Fruit fly (Drosophila melanogaster): ENCODE data around the gene Yp3.

Gene Yp3

DNA sequence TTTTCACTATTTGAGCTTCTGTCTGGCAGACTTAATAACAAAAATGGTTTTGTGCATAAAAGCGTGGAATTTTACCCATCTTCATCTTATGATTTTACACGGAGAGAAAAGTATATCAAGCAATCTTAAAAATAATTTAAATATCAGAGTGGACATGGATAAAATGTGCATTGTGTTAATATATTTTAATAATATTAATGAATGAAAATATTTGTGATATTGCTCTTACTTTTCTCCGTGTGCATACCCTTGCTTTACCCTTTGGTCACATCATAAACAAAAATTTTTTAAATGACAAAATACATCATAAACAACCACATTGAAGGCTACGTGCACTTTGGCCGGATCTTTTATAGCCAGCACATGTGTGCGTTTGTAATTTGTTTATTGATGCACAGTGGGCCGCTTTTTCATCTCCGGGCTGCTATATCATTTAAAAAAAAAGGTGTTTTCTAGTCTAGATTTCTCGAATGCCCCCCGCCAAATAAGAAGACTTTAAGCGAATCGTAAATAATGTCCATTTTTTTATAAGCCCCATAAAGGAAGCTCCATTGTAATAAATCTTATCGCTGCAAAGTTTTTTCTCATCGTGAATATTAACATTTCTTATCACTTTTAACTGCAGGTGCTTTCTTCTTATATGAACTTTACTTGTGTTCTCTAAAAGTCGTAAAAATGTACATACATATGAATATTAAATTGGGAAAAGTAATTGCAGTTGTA lies 5.2 kb downstream of the Yp3 start:
- TF ChIP-seq CG8478 (optimal IDR thresholded peaks at IDR 0.05) (no peak), usp (GFP tag; optimal IDR thresholded peaks at IDR 0.05) (no peak), pan (optimal IDR thresholded peaks at IDR 0.05) (no peak), psq (optimal IDR thresholded peaks at IDR 0.05) (no peak), Dll (optimal IDR thresholded peaks at IDR 0.05) (no peak), EcR (GFP tag; optimal IDR thresholded peaks at IDR 0.05) (no peak)

DNA sequence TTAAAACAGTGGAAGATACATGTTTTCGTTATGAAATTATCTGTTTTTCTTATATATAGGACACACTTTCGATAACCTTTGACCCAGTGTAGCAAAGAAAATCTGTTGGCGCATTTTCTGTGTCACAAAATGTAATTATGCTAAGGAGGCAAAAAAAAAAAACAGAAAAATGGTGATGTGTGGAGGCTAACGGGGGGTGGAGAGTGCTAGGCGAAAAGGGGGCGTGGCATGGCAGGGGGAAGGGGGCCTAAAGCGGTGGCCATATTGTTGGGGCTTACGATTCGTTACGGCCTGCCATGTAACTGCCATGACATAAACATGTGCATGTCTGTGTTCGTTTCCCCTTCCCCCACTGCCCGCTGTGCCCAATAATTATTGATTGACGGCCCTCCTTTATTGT lies 5.9 kb downstream of the Yp3 start:
- no peak for TF ChIP-seq psq (optimal IDR thresholded peaks at IDR 0.05)
- TF ChIP-seq Dll (optimal IDR thresholded peaks at IDR 0.05), result no peak
- no peak for TF ChIP-seq CG8478 (optimal IDR thresholded peaks at IDR 0.05)
- TF ChIP-seq usp (GFP tag; optimal IDR thresholded peaks at IDR 0.05), result no peak
- TF ChIP-seq pan (optimal IDR thresholded peaks at IDR 0.05), result no peak
- TF ChIP-seq EcR (GFP tag; optimal IDR thresholded peaks at IDR 0.05), result no peak

DNA sequence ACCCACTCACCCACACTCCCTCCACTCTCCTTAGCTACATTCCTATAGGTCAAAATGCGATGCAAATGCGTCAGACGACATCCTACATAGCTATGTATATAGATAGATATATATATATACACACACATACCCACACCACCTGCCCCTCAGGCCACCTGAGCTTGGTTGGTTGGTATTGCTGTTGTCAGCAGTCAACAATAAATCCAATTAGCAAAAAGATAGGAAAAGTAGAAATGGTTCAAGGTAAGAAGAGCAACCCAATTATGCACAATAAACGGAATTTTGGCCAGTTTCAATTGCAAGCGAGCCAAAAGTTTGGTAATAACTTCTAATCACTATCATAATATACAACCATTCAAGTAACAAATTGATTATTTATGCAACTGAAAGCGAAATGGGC lies 7.1 kb downstream of the Yp3 start:
- TF ChIP-seq Dll (optimal IDR thresholded peaks at IDR 0.05) (no peak), CG8478 (optimal IDR thresholded peaks at IDR 0.05) (no peak), pan (optimal IDR thresholded peaks at IDR 0.05) (no peak), usp (GFP tag; optimal IDR thresholded peaks at IDR 0.05) (no peak), EcR (GFP tag; optimal IDR thresholded peaks at IDR 0.05) (no peak), psq (optimal IDR thresholded peaks at IDR 0.05) (no peak)

DNA sequence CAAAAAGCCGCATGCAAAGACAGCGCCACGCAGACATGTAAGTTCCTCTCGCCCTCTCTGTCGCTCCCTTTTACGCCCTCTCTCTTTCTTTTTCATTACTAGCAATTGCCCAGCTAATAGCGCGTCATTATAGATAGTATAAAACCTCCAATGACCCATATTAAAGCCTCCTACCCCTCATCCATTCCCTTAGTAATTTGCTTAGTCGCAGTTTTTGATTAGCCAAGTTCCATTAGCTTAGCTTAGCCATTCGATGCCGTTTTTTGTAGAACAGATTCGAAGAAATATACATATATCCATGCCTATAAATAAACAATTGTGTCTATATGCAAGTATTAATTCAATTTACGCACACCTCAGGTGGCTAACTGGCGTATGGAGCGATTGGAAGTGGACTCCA lies 11.4 kb downstream of the Yp3 start:
- TF ChIP-seq Dll (optimal IDR thresholded peaks at IDR 0.05) (no peak), EcR (GFP tag; optimal IDR thresholded peaks at IDR 0.05) (no peak), pan (optimal IDR thresholded peaks at IDR 0.05) (no peak), psq (optimal IDR thresholded peaks at IDR 0.05) (no peak), usp (GFP tag; optimal IDR thresholded peaks at IDR 0.05) (no peak), CG8478 (optimal IDR thresholded peaks at IDR 0.05) (no peak)

DNA sequence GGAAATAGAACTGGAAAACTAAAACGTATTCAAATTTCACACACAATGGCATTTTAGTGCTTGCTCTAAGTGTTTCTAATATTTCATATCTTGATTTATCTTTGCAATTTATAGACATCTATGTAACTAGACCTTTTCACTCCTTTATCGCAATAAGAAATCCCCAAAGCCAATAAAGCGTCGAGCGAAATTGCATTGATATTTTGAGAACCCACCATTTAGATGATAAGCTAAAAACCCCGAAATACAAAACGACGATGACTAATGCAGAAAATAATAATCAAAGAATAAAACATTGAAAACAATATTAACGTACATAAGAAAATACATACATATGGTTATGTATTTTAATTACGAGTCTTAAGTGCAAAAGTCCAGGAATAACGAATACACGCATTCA lies 19.2 kb downstream of the Yp3 start:
- TF ChIP-seq EcR (GFP tag; optimal IDR thresholded peaks at IDR 0.05) (no peak), psq (optimal IDR thresholded peaks at IDR 0.05) (no peak), pan (optimal IDR thresholded peaks at IDR 0.05) (no peak), Dll (optimal IDR thresholded peaks at IDR 0.05) (no peak), CG8478 (optimal IDR thresholded peaks at IDR 0.05) (no peak), usp (GFP tag; optimal IDR thresholded peaks at IDR 0.05) (no peak)

DNA sequence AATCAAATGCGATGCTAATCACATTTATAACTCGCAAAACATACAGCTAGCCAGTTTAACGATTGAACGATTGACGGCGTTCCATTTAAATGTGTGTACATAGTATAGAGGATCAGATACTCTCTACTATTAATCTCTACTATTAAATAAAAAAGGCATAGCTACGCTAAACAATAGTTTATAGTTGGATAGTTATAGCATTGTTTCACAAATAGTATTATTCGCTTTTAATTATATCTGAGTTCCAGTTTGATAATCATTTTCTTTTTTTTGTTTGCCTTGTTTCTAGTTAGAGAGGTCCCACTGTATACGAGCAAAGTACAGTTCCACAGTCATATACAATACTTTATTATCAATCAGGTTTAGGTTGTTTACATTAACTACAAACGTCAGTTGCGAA lies 20.4 kb downstream of the Yp3 start:
- TF ChIP-seq pan (optimal IDR thresholded peaks at IDR 0.05) (no peak), EcR (GFP tag; optimal IDR thresholded peaks at IDR 0.05) (no peak), CG8478 (optimal IDR thresholded peaks at IDR 0.05) (no peak), Dll (optimal IDR thresholded peaks at IDR 0.05) (no peak), usp (GFP tag; optimal IDR thresholded peaks at IDR 0.05) (no peak), psq (optimal IDR thresholded peaks at IDR 0.05) (no peak)

DNA sequence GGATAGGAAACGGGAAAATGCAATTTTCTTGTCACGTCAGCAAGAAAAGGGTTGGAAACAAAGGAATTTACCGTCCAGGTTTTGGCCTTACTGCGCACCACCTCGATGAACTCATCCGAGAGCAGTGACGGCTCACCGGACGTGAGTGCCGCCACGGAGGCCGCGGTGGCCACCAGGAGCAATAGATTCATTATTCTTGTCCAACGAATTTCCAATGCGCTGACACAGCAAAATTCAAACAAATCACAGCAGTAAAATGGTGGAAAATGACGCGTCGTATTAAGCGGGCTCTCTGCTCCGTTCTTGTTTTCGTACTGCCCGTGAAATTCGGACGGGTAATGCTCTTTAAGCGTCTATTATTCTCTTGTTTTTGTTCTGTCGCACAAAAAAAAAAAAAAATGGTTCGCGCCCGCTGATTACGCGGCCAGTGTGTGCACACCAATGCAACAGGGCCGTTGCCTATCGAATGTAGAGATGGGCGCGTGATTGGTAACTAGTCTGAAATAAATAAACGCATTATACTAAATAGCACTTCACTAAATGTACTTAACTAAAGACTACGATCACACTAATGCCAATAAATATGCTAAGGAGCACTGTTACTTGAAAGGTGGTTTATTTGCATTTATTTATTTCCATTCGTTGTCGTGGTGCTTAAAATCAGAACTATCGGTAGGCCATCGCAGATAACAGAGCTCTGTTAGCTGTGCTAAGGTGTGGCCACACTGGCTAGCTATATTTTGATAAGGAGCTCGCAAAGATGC lies 22.6 kb downstream of the Yp3 start, which contains the start of the genes CtsB and amrt:
Gene CtsB, minus strand, starts transcription at position 432 of the 764 bp plus-strand sequence.
Gene amrt, plus strand, starts transcription at position 721 of the 764 bp plus-strand sequence.
- TF ChIP-seq EcR (GFP tag; optimal IDR thresholded peaks at IDR 0.05) (no peak), CG8478 (optimal IDR thresholded peaks at IDR 0.05) (no peak), pan (optimal IDR thresholded peaks at IDR 0.05) (no peak), Dll (optimal IDR thresholded peaks at IDR 0.05) (no peak), psq (optimal IDR thresholded peaks at IDR 0.05) (no peak), usp (GFP tag; optimal IDR thresholded peaks at IDR 0.05) (no peak)

DNA sequence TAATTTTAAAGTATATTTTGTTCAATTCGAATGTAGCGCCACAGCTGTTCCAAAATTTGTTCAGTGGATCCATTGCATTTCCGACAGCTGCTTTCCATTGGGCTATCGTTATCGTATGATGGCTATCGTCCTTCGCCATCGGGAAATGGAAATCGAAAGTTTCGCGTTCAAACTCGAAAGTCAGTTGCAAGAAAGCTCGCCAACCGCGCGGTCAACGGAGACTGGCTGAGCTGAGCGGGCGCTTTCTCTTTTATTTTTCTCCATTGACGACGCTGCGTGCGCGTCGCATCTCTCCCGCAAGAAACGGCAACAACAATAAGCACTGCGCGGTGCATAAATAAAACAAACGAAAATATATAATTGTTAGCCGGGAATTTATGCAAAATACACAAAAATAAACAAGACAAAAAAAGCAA lies 24.2 kb downstream of the Yp3 start, which contains the start of gene inaE:
Gene inaE, plus strand, starts transcription at position 181 of the 416 bp plus-strand sequence.
- TF ChIP-seq psq (optimal IDR thresholded peaks at IDR 0.05) (no peak), pan (optimal IDR thresholded peaks at IDR 0.05) (no peak), Dll (optimal IDR thresholded peaks at IDR 0.05) (no peak), CG8478 (optimal IDR thresholded peaks at IDR 0.05) (no peak), usp (GFP tag; optimal IDR thresholded peaks at IDR 0.05) (no peak), EcR (GFP tag; optimal IDR thresholded peaks at IDR 0.05) (no peak)

DNA sequence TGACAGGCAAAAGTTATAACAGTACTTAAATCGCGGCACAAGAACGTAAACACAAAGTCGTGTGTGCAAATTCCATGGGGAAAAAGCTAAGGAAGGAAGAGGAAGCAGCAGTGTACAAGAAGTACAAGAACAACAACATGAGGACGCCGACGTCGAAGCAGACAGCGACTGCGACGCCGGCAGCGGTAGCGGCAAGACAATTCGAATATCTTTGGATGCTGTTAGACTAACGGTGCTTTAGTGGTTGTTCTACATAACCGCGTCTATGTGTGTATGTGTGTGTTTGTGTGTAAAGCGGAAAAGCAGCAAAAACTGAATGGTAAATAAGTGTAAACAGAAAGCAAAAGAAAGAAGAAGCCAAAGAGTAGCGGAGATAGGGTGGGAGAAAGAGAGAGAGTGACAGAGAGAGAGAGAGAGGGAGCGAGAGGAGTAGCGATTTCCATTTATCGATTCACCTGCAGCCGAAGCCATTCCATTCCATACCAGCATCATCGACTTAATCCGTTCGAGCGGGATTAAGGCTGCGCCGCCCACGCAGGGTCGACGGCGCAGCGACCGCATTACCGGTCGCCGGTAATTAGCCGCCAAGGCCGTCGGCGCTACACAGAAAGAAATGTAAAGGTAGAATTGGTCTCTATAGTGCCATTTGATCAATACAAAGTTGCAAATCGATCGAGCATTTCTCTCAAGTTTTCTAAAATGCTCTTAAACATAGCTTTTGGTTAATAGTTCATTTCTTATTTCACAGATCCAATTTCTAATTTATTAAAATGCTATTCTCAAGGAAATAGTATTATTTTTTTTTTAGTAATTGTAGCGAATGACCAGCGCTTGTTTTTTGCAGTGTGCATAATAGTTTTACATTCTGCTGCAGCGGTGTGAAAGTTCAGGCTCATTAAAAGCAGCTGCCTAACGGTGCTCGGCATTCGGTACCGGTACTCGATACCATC lies 24.9 kb downstream of the Yp3 start:
- TF ChIP-seq pan (optimal IDR thresholded peaks at IDR 0.05) (no peak), usp (GFP tag; optimal IDR thresholded peaks at IDR 0.05) (no peak), EcR (GFP tag; optimal IDR thresholded peaks at IDR 0.05) (no peak), Dll (optimal IDR thresholded peaks at IDR 0.05) (no peak), psq (optimal IDR thresholded peaks at IDR 0.05) (no peak), CG8478 (optimal IDR thresholded peaks at IDR 0.05) (no peak)

DNA sequence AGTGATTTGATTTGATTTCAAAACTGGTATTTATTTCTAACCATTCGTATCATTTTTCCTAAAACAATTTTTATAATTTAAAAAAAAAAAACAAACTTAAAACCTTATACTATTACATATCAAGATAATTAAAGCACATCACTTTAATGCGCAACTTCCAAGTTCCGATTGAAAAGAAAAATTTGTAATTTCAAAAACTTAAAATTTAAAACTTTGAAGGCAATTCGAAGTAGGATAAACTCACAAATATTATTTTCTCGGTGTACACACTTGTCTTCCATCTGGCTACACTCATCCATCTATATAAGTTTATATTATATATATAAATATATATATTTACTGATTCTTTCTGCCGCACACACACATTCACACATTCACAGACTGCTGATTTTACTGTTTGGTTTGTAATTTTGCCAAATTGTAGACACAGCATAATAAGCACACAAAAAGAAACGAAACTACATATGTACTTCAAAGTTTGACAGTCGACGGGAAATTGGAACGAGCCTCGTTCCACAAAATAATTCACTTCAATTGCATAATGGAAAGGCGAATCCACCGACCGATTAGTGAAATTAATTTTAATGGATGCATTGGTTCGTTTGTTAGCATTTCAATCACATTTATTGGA lies 26.8 kb downstream of the Yp3 start:
- TF ChIP-seq usp (GFP tag; optimal IDR thresholded peaks at IDR 0.05) (no peak), Dll (optimal IDR thresholded peaks at IDR 0.05) (no peak), psq (optimal IDR thresholded peaks at IDR 0.05) (no peak), pan (optimal IDR thresholded peaks at IDR 0.05) (no peak), EcR (GFP tag; optimal IDR thresholded peaks at IDR 0.05) (no peak), CG8478 (optimal IDR thresholded peaks at IDR 0.05) (no peak)

Measured in whole organism.